Fruit fly (Drosophila melanogaster): Measurements from ENCODE around the gene CG34376.

CG34376 gene

DNA sequence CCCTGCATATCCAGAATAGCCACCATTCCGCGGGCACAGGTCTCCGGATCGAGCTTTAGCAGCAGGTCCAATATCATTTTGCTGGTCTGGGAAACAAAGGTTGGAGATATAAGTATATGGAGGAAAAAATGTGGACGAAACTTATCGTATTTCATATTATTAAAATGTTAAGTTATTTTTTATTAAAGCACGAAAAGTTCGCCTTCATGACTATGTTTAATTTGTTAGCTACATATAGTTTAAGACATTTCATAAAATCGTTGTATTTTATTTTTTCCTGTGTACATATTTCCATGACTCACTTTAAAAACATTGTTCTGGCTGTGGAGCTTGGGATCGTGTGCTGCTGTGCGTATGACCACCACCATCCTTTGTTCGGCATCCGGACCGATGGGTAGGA is 23.9 kb upstream of the CG34376 start:
- no peak for TF ChIP-seq gro (GFP tag; optimal IDR thresholded peaks at IDR 0.05)
- TF ChIP-seq row (GFP tag; IDR thresholded peaks at IDR 0.05) = peak; percentile 15; the same call in 1 of the 3 replicates
- TF ChIP-seq az2 (GFP tag; optimal IDR thresholded peaks at IDR 0.05) = peak; percentile 4
- no peak for TF ChIP-seq CG10267 (tag; optimal IDR thresholded peaks at IDR 0.05)
- TF ChIP-seq CoRest (tag; optimal IDR thresholded peaks at IDR 0.05) = no peak
- TF ChIP-seq wek (GFP tag; optimal IDR thresholded peaks at IDR 0.05) = no peak
- TF ChIP-seq CG31441 (GFP tag; IDR thresholded peaks at IDR 0.05) = 0 out of 2 replicates have a peak, but pooled peaks have one; percentile 12
- TF ChIP-seq GATAe (GFP tag; conservative IDR thresholded peaks at IDR 0.05) = no peak
- TF ChIP-seq tio (GFP tag; optimal IDR thresholded peaks at IDR 0.05) = no peak
- peak; percentile 34 for TF ChIP-seq Sox102F (GFP tag; optimal IDR thresholded peaks at IDR 0.05)
- TF ChIP-seq prd (optimal IDR thresholded peaks at IDR 0.05) = no peak
- TF ChIP-seq prd (GFP tag; IDR thresholded peaks at IDR 0.05) = no peak
- no peak for TF ChIP-seq Meics (GFP tag; optimal IDR thresholded peaks at IDR 0.05)
- peak; percentile 18 for TF ChIP-seq CG2120 (GFP tag; optimal IDR thresholded peaks at IDR 0.05)
- TF ChIP-seq jigr1 (GFP tag; IDR thresholded peaks at IDR 0.05) = no peak
- no peak for TF ChIP-seq dmrt11E (tag; optimal IDR thresholded peaks at IDR 0.05)
- peak; percentile 45 for TF ChIP-seq Drgx (GFP tag; IDR thresholded peaks at IDR 0.05)
- no peak for TF ChIP-seq HLHmδ (GFP tag; optimal IDR thresholded peaks at IDR 0.05)
- peak; percentile 20 for TF ChIP-seq CG1603 (tag; optimal IDR thresholded peaks at IDR 0.05)
- no peak for TF ChIP-seq ssp (GFP tag; IDR thresholded peaks at IDR 0.05)
- no peak for TF ChIP-seq slou (GFP tag; optimal IDR thresholded peaks at IDR 0.05)
- no peak for TF ChIP-seq CG6854 (GFP tag; optimal IDR thresholded peaks at IDR 0.05)
- no peak for TF ChIP-seq trh (GFP tag; optimal IDR thresholded peaks at IDR 0.05)
- no peak for TF ChIP-seq CG8089 (GFP tag; optimal IDR thresholded peaks at IDR 0.05)
- TF ChIP-seq shn (GFP tag; optimal IDR thresholded peaks at IDR 0.05) = no peak
- TF ChIP-seq CG7271 (tag; optimal IDR thresholded peaks at IDR 0.05) = no peak
- TF ChIP-seq lbe (GFP tag; optimal IDR thresholded peaks at IDR 0.05) = peak; percentile 8
- TF ChIP-seq CG13775 (GFP tag; optimal IDR thresholded peaks at IDR 0.05) = no peak
- TF ChIP-seq dysf (GFP tag; IDR thresholded peaks at IDR 0.05) = no peak
- no peak for TF ChIP-seq MBD-R2 (GFP tag; IDR thresholded peaks at IDR 0.05)
- peak; percentile 17 for TF ChIP-seq sd (tag; optimal IDR thresholded peaks at IDR 0.05)
- TF ChIP-seq Dfd (GFP tag; optimal IDR thresholded peaks at IDR 0.05) = no peak
- no peak for TF ChIP-seq CG10979 (tag; optimal IDR thresholded peaks at IDR 0.05)
- TF ChIP-seq CG34422 (GFP tag; IDR thresholded peaks at IDR 0.05) = no peak
- no peak for TF ChIP-seq CG15479 (GFP tag; optimal IDR thresholded peaks at IDR 0.05)
- no peak for TF ChIP-seq hkb (optimal IDR thresholded peaks at IDR 0.05)
- no peak for TF ChIP-seq hkb (GFP tag; IDR thresholded peaks at IDR 0.05)
- peak; percentile 3 for TF ChIP-seq CG12391 (tag; optimal IDR thresholded peaks at IDR 0.05)
- TF ChIP-seq Xbp1 (GFP tag; optimal IDR thresholded peaks at IDR 0.05) = peak; percentile 14
- no peak for TF ChIP-seq CG7357 (GFP tag; IDR thresholded peaks at IDR 0.05)
- TF ChIP-seq Sry-δ (GFP tag; optimal IDR thresholded peaks at IDR 0.05) = no peak
- TF ChIP-seq vvl (GFP tag; IDR thresholded peaks at IDR 0.05) = no peak
- TF ChIP-seq hth (optimal IDR thresholded peaks at IDR 0.05) = no peak
- TF ChIP-seq Nf-YC (tag; optimal IDR thresholded peaks at IDR 0.05) = no peak
- peak; percentile 54 for TF ChIP-seq sens (GFP tag)
- TF ChIP-seq CG30431 (GFP tag; optimal IDR thresholded peaks at IDR 0.05) = no peak
- TF ChIP-seq CG11695 (GFP tag; IDR thresholded peaks at IDR 0.05) = 0 out of 3 replicates have a peak, but pooled peaks have one; percentile 33
- no peak for TF ChIP-seq Optix (GFP tag; IDR thresholded peaks at IDR 0.05)
- TF ChIP-seq gem (tag; optimal IDR thresholded peaks at IDR 0.05) = peak; percentile 25
- TF ChIP-seq dmrt99B (tag; optimal IDR thresholded peaks at IDR 0.05) = peak; percentile 6
- TF ChIP-seq CG3847 (GFP tag; IDR thresholded peaks at IDR 0.05) = no peak
- no peak for TF ChIP-seq gsb (GFP tag; IDR thresholded peaks at IDR 0.05)
- no peak for TF ChIP-seq Tbp (GFP tag; optimal IDR thresholded peaks at IDR 0.05)
